Fruit fly (Drosophila melanogaster) whole organism, embryonic: ENCODE data around the gene hkb.

Source experiments
- Bgb ChIP-seq: fragments of 200-800 bp; sonication (Bioruptor generic); IDR thresholded peaks from 2 replicates; pipeline ENCODE4 v1.3.6; 2022; ENCODE audit warnings: missing biosample characterization, missing genetic modification characterization; ENCODE audit not compliant: partially characterized antibody
- CG1024 ChIP-seq: fragments of 200-800 bp; sonication (Bioruptor generic); IDR thresholded peaks from 2 replicates; pipeline ENCODE4 v1.3.6; 2022; ENCODE audit warnings: missing biosample characterization, missing genetic modification characterization
- CG10321 ChIP-seq: fragments of 200-800 bp; sonication (Bioruptor generic); IDR thresholded peaks from 2 replicates; pipeline ENCODE4 v1.3.6; 2022; ENCODE audit warnings: missing biosample characterization, missing genetic modification characterization
- CG10366 ChIP-seq: fragments of 200-800 bp; sonication (Bioruptor generic); IDR thresholded peaks from 2 replicates; pipeline ENCODE4 v1.3.6; 2022; ENCODE audit warnings: missing biosample characterization, missing genetic modification characterization
- CG11504 ChIP-seq: fragments of 200-800 bp; sonication (Bioruptor generic); optimal IDR thresholded peaks from 3 replicates; lab custom pipeline; 2019; ENCODE audit warnings: missing biosample characterization, mild to moderate bottlenecking, missing genetic modification characterization, moderate library complexity
- CG11560 ChIP-seq: fragments of 200-800 bp; sonication (Bioruptor generic); IDR thresholded peaks from 3 replicates; pipeline ENCODE4 v1.3.6; 2022; ENCODE audit warnings: missing biosample characterization, missing genetic modification characterization
- CG12071 ChIP-seq: fragments of 200-800 bp; sonication (Bioruptor generic); optimal IDR thresholded peaks from 3 replicates; lab custom pipeline; 2018; ENCODE audit warnings: missing biosample characterization, mild to moderate bottlenecking, missing genetic modification characterization
- CG13287 ChIP-seq: fragments of 200-800 bp; sonication (Bioruptor generic); IDR thresholded peaks from 2 replicates; pipeline ENCODE4 v1.3.6; 2022; ENCODE audit warnings: missing biosample characterization, missing genetic modification characterization; ENCODE audit not compliant: partially characterized antibody
- CG1529 ChIP-seq: fragments of 200-800 bp; sonication (Bioruptor generic); optimal IDR thresholded peaks from 3 replicates; lab custom pipeline; 2018; ENCODE audit warnings: missing biosample characterization, missing genetic modification characterization
- CG17328 ChIP-seq: fragments of 200-800 bp; sonication (Bioruptor generic); IDR thresholded peaks from 2 replicates; pipeline ENCODE4 v1.3.6; 2022; ENCODE audit warnings: missing biosample characterization, missing genetic modification characterization
- CG17829 ChIP-seq: fragments of 200-800 bp; optimal IDR thresholded peaks from 2 replicates; lab custom pipeline; 2019; ENCODE audit warnings: missing biosample characterization, mild to moderate bottlenecking, missing genetic modification characterization, moderate library complexity
- CG3065 ChIP-seq: fragments of 200-800 bp; sonication (Bioruptor generic); optimal IDR thresholded peaks from 2 replicates; lab custom pipeline; 2016; ENCODE audit warnings: missing biosample characterization, missing genetic modification characterization
- CG3163 ChIP-seq: fragments of 200-800 bp; sonication (Bioruptor generic); optimal IDR thresholded peaks from 3 replicates; lab custom pipeline; 2016; ENCODE audit warnings: missing biosample characterization, missing genetic modification characterization
- CG34376 ChIP-seq: fragments of 200-800 bp; sonication (Bioruptor generic); optimal IDR thresholded peaks from 2 replicates; lab custom pipeline; 2018; ENCODE audit warnings: missing biosample characterization, mild to moderate bottlenecking, missing genetic modification characterization
- CG4820 ChIP-seq: fragments of 200-800 bp; sonication (Bioruptor generic); optimal IDR thresholded peaks from 3 replicates; lab custom pipeline; 2016; ENCODE audit warnings: missing biosample characterization, missing genetic modification characterization
- CG7271 ChIP-seq: fragments of 200-800 bp; sonication (Bioruptor generic); optimal IDR thresholded peaks from 2 replicates; lab custom pipeline; 2018; ENCODE audit warnings: missing biosample characterization, mild to moderate bottlenecking, missing genetic modification characterization, moderate library complexity
- D19A ChIP-seq: fragments of 200-800 bp; optimal IDR thresholded peaks from 3 replicates; lab custom pipeline; 2019; ENCODE audit warnings: missing biosample characterization, mild to moderate bottlenecking, missing genetic modification characterization, moderate library complexity
- Dbx ChIP-seq: fragments of 200-800 bp; sonication (Bioruptor generic); IDR thresholded peaks from 3 replicates; pipeline ENCODE4 v1.3.6; 2022; ENCODE audit warnings: missing biosample characterization, missing genetic modification characterization
- Dip3 ChIP-seq: fragments of 200-800 bp; sonication (Bioruptor generic); optimal IDR thresholded peaks from 3 replicates; lab custom pipeline; 2016; ENCODE audit warnings: missing biosample characterization, missing genetic modification characterization
- ERR ChIP-seq: fragments of 200-800 bp; sonication (Bioruptor generic); optimal IDR thresholded peaks from 2 replicates; lab custom pipeline; 2016; ENCODE audit warnings: missing biosample characterization, missing genetic modification characterization
- HLH54F ChIP-seq: fragments of 200-800 bp; sonication (Bioruptor generic); optimal IDR thresholded peaks from 3 replicates; lab custom pipeline; 2016; ENCODE audit warnings: missing biosample characterization, missing genetic modification characterization
- Hmr ChIP-seq: fragments of 200-800 bp; sonication (Bioruptor generic); optimal IDR thresholded peaks from 3 replicates; lab custom pipeline; 2017; ENCODE audit warnings: mild to moderate bottlenecking, missing biosample characterization, missing genetic modification reagents, missing genetic modification characterization
- Lhr ChIP-seq: fragments of 200-800 bp; sonication (Bioruptor generic); optimal IDR thresholded peaks from 3 replicates; lab custom pipeline; 2017; ENCODE audit warnings: mild to moderate bottlenecking, missing biosample characterization, missing genetic modification reagents, missing genetic modification characterization
- Sox100B ChIP-seq: fragments of 200-800 bp; sonication (Bioruptor generic); optimal IDR thresholded peaks from 3 replicates; lab custom pipeline; 2018; ENCODE audit warnings: missing biosample characterization, mild to moderate bottlenecking, missing genetic modification characterization
- Tbp ChIP-seq: fragments of >200 bp; optimal IDR thresholded peaks from 2 replicates; lab custom pipeline; 2018; ENCODE audit warnings: missing biosample characterization, missing genetic modification characterization
- Trl ChIP-seq, 3 experiments: fragments of >200 bp in 2 of 3; fragments of 200-800 bp in 1 of 3; sonication (Bioruptor generic) in 1 of 3; optimal IDR thresholded peaks; 2 replicates in 1 of 3; 3 replicates in 2 of 3; lab custom pipeline; 2016 to 2017; ENCODE audit warnings: missing biosample characterization in 1 of 3, missing genetic modification characterization in 1 of 3
- Usf ChIP-seq: fragments of 200-800 bp; sonication (Bioruptor generic); optimal IDR thresholded peaks from 2 replicates; lab custom pipeline; 2017; ENCODE audit warnings: missing genotype, missing biosample characterization, missing genetic modification characterization
- amos ChIP-seq: fragments of 200-800 bp; sonication (Bioruptor generic); IDR thresholded peaks from 2 replicates; pipeline ENCODE4 v1.3.6; 2022; ENCODE audit warnings: missing biosample characterization, missing genetic modification characterization; ENCODE audit not compliant: partially characterized antibody
- bbx ChIP-seq: fragments of 200-800 bp; sonication (Bioruptor generic); IDR thresholded peaks from 2 replicates; pipeline ENCODE4 v1.3.6; 2022; ENCODE audit warnings: missing biosample characterization, missing genetic modification characterization; ENCODE audit not compliant: partially characterized antibody
- br ChIP-seq: fragments of >200 bp; optimal IDR thresholded peaks from 2 replicates; lab custom pipeline; 2017
- bsh ChIP-seq, 2 experiments: fragments of 200-800 bp; sonication (Bioruptor generic); optimal IDR thresholded peaks; 2 replicates each; lab custom pipeline; 2017 to 2018; ENCODE audit warnings: mild to moderate bottlenecking in 2 of 2, missing biosample characterization in 2 of 2, missing genetic modification characterization in 2 of 2, moderate library complexity in 1 of 2
- cad ChIP-seq: fragments of >200 bp; optimal IDR thresholded peaks from 2 replicates; lab custom pipeline; 2017; ENCODE audit warnings: missing biosample characterization, missing genetic modification characterization
- cato ChIP-seq: fragments of 200-800 bp; sonication (Bioruptor generic); optimal IDR thresholded peaks from 2 replicates; lab custom pipeline; 2016; ENCODE audit warnings: missing biosample characterization, missing genetic modification characterization, borderline replicate concordance
- eve ChIP-seq, 2 experiments: fragments of >200 bp; optimal IDR thresholded peaks; 2 replicates each; lab custom pipeline; 2017; ENCODE audit warnings: missing biosample characterization in 2 of 2, missing genetic modification characterization in 2 of 2
- gro ChIP-seq: fragments of 200-800 bp; sonication (Bioruptor generic); optimal IDR thresholded peaks from 2 replicates; lab custom pipeline; 2016; ENCODE audit warnings: missing biosample characterization, missing genetic modification characterization
- gsb-n ChIP-seq: fragments of 200-800 bp; sonication (Bioruptor generic); optimal IDR thresholded peaks from 3 replicates; lab custom pipeline; 2018; ENCODE audit warnings: missing biosample characterization, mild to moderate bottlenecking, missing genetic modification characterization
- hbn ChIP-seq: fragments of 200-800 bp; sonication (Bioruptor generic); IDR thresholded peaks from 2 replicates; pipeline ENCODE4 v1.3.6; 2022; ENCODE audit warnings: missing biosample characterization, missing genetic modification characterization; ENCODE audit not compliant: partially characterized antibody
- hkb ChIP-seq, 2 experiments: fragments of 200-800 bp in 1 of 2; fragments of >200 bp in 1 of 2; sonication (Bioruptor generic) in 1 of 2; IDR thresholded peaks in 1 of 2; optimal IDR thresholded peaks in 1 of 2; 2 replicates each; pipeline versions ENCODE4 v1.3.6 to Lab custom; 2017 to 2022; ENCODE audit warnings: missing biosample characterization in 1 of 2, missing genetic modification characterization in 1 of 2
- knrl ChIP-seq: fragments of 200-800 bp; sonication (Bioruptor generic); IDR thresholded peaks from 3 replicates; pipeline ENCODE4 v1.3.6; 2022; ENCODE audit warnings: missing biosample characterization, missing genetic modification characterization; ENCODE audit not compliant: partially characterized antibody
- lov ChIP-seq, 2 experiments: fragments of 200-800 bp in 1 of 2; fragments of >200 bp in 1 of 2; sonication (Bioruptor generic) in 1 of 2; IDR thresholded peaks in 1 of 2; optimal IDR thresholded peaks in 1 of 2; 2 replicates in 1 of 2; 3 replicates in 1 of 2; pipeline versions ENCODE4 v1.3.6 to Lab custom; 2017 to 2022; ENCODE audit warnings: missing biosample characterization in 1 of 2, missing genetic modification characterization in 1 of 2
- nom ChIP-seq: fragments of 200-800 bp; sonication (Bioruptor generic); optimal IDR thresholded peaks from 2 replicates; lab custom pipeline; 2017; ENCODE audit warnings: missing biosample characterization, missing genetic modification characterization, mild to moderate bottlenecking, moderate library complexity, missing genetic modification reagents
- onecut ChIP-seq: fragments of 200-800 bp; sonication (Bioruptor generic); IDR thresholded peaks from 2 replicates; pipeline ENCODE4 v1.3.6; 2022; ENCODE audit warnings: missing biosample characterization, missing genetic modification characterization
- pb ChIP-seq: fragments of 200-800 bp; sonication (Bioruptor generic); optimal IDR thresholded peaks from 3 replicates; lab custom pipeline; 2016; ENCODE audit warnings: missing biosample characterization, missing genetic modification characterization
- slou ChIP-seq: fragments of 200-800 bp; sonication (Bioruptor generic); optimal IDR thresholded peaks from 3 replicates; lab custom pipeline; 2016; ENCODE audit warnings: missing biosample characterization, missing genetic modification characterization
- so ChIP-seq: fragments of 200-800 bp; sonication (Bioruptor generic); IDR thresholded peaks from 3 replicates; pipeline ENCODE4 v1.3.6; 2022; ENCODE audit warnings: missing biosample characterization, missing genetic modification characterization
- ttk ChIP-seq: fragments of 200-800 bp; sonication (Bioruptor generic); IDR thresholded peaks from 2 replicates; pipeline ENCODE4 v2.1.2; 2022; ENCODE audit warnings: missing biosample characterization, missing genetic modification characterization
- tup ChIP-seq: fragments of 200-800 bp; sonication (Bioruptor generic); optimal IDR thresholded peaks from 2 replicates; lab custom pipeline; 2016; ENCODE audit warnings: missing biosample characterization, mild to moderate bottlenecking, missing genetic modification characterization, moderate library complexity
- twi ChIP-seq: fragments of 200-800 bp; optimal IDR thresholded peaks from 2 replicates; lab custom pipeline; 2019; ENCODE audit warnings: missing biosample characterization, mild to moderate bottlenecking, missing genetic modification characterization, moderate library complexity
- usp ChIP-seq: fragments of >200 bp; optimal IDR thresholded peaks from 2 replicates; lab custom pipeline; 2017; ENCODE audit warnings: missing biosample characterization, missing genetic modification characterization

hkb gene

dm6 chr3R:4360668-4361110, 14.2 kb upstream of the hkb start (continued):
- TF ChIP-seq gsb-n (tag; lab: Kevin White, UChicago) (no peak), twi (tag; lab: Kevin White, UChicago) (no peak), hbn (GFP tag; lab: Robert Waterston, UW) (no peak), CG17829 (no peak), ttk (GFP tag; lab: Robert Waterston, UW) (no peak), Trl (optimal IDR thresholded peaks at IDR 0.05; lab: Kevin White, UChicago) (peak; percentile 71 to 77), Trl (GFP tag; optimal IDR thresholded peaks at IDR 0.05; lab: Kevin White, UChicago) (no peak), onecut (GFP tag; lab: Robert Waterston, UW) (peak; percentile 100), Usf (GFP tag; lab: Kevin White, UChicago) (no peak), CG3163 (no peak), Tbp (no peak), HLH54F (GFP tag; lab: Kevin White, UChicago) (no peak), so (GFP tag; lab: Robert Waterston, UW) (0 out of 3 replicates have a peak, but pooled peaks have one; percentile 31), Hmr (GFP tag; lab: Kevin White, UChicago) (peak; percentile 55), knrl (0 out of 3 replicates have a peak, but pooled peaks have one; percentile 26), Dbx (GFP tag; lab: Robert Waterston, UW) (0 out of 3 replicates have a peak, but pooled peaks have one; percentile 48), cad (no peak), CG13287 (GFP tag; lab: Robert Waterston, UW) (no peak; the same call in 1 of the 2 replicates), lov (optimal IDR thresholded peaks at IDR 0.05; lab: Kevin White, UChicago) (no peak), lov (GFP tag; IDR thresholded peaks at IDR 0.05; lab: Robert Waterston, UW) (no peak), Sox100B (GFP tag; lab: Kevin White, UChicago) (no peak), gro (no peak), tup (GFP tag; lab: Kevin White, UChicago) (no peak), usp (GFP tag; lab: Kevin White, UChicago) (no peak), Lhr (GFP tag; lab: Kevin White, UChicago) (peak; percentile 7), D19A (no peak), CG11504 (tag; lab: Kevin White, UChicago) (no peak), CG10366 (GFP tag; lab: Robert Waterston, UW) (no peak), bsh (GFP tag; optimal IDR thresholded peaks at IDR 0.05; lab: Kevin White, UChicago) (no peak), CG4820 (GFP tag; lab: Kevin White, UChicago) (no peak), eve (GFP tag; optimal IDR thresholded peaks at IDR 0.05; lab: Kevin White, UChicago) (no peak), br (lab: Kevin White, UChicago) (no peak), cato (no peak), CG1529 (GFP tag; lab: Kevin White, UChicago) (no peak), CG17328 (GFP tag; lab: Robert Waterston, UW) (no peak), CG12071 (GFP tag; lab: Kevin White, UChicago) (peak; percentile 27), pb (peak; percentile 10), bbx (GFP tag; lab: Robert Waterston, UW) (peak; percentile 63), CG34376 (GFP tag; lab: Kevin White, UChicago) (peak; percentile 6), CG7271 (tag; lab: Kevin White, UChicago) (no peak), CG3065 (GFP tag; lab: Kevin White, UChicago) (no peak), CG10321 (no peak), hkb (optimal IDR thresholded peaks at IDR 0.05; lab: Kevin White, UChicago) (no peak), hkb (GFP tag; IDR thresholded peaks at IDR 0.05; lab: Robert Waterston, UW) (peak; percentile 65), Dip3 (GFP tag; lab: Kevin White, UChicago) (no peak), nom (GFP tag; lab: Kevin White, UChicago) (no peak), CG11560 (no peak), Bgb (GFP tag; lab: Robert Waterston, UW) (peak; percentile 29; the same call in 1 of the 2 replicates), CG1024 (no peak), amos (GFP tag; lab: Robert Waterston, UW) (0 out of 2 replicates have a peak, but pooled peaks have one; percentile 19), slou (GFP tag; lab: Kevin White, UChicago) (no peak), ERR (GFP tag; lab: Kevin White, UChicago) (no peak)
